1 fruit fly cellular context compared by ENCODE assay signal in genomic region chrX:7204183-7204582, dm6.
A peak's percentile ranks its signal among the peaks of the same experiment; 100 is the strongest.
TF ChIP-seq lines count a peak whose summit lies in the region.

No protein-coding gene starts in this region.

TF ChIP-seq in whole organism, embryonic, 481 proteins besides CTCF, POLR2A, EP300 and RAD21 (continued from another document and continues in another):
- TF ChIP-seq odd (GFP tag; optimal IDR thresholded peaks at IDR 0.05; lab: Kevin White, UChicago): no peak
- no peak for TF ChIP-seq hth (optimal IDR thresholded peaks at IDR 0.05; lab: Kevin White, UChicago)
- TF ChIP-seq zfh1 (GFP tag; IDR thresholded peaks at IDR 0.05; lab: Robert Waterston, UW): no peak
- peak; percentile 47 for TF ChIP-seq CG15269 (tag; optimal IDR thresholded peaks at IDR 0.05; lab: Kevin White, UChicago)
- peak; percentile 7; the same call in 1 of the 2 replicates for TF ChIP-seq ro (GFP tag; IDR thresholded peaks at IDR 0.05; lab: Robert Waterston, UW)
- 0 out of 2 replicates have a peak, but pooled peaks have one; percentile 13 for TF ChIP-seq CG32532 (GFP tag; IDR thresholded peaks at IDR 0.05; lab: Robert Waterston, UW)
- no peak for TF ChIP-seq CG13775 (GFP tag; optimal IDR thresholded peaks at IDR 0.05; lab: Kevin White, UChicago)
- no peak for TF ChIP-seq MESR4 (GFP tag; optimal IDR thresholded peaks at IDR 0.05; lab: Kevin White, UChicago)
- TF ChIP-seq twi (tag; optimal IDR thresholded peaks at IDR 0.05; lab: Kevin White, UChicago): peak; percentile 21
- TF ChIP-seq CG3065 (GFP tag; optimal IDR thresholded peaks at IDR 0.05; lab: Kevin White, UChicago): no peak
- TF ChIP-seq sens (GFP tag; lab: Kevin White, UChicago): peak; percentile 76
- 0 out of 2 replicates have a peak, but pooled peaks have one; percentile 11 for TF ChIP-seq E2f1 (GFP tag; IDR thresholded peaks at IDR 0.05; lab: Robert Waterston, UW)
- no peak for TF ChIP-seq da (GFP tag; optimal IDR thresholded peaks at IDR 0.05; lab: Kevin White, UChicago)
- no peak for TF ChIP-seq CG7357 (GFP tag; IDR thresholded peaks at IDR 0.05; lab: Robert Waterston, UW)
- no peak for TF ChIP-seq CG33213 (GFP tag; optimal IDR thresholded peaks at IDR 0.05; lab: Kevin White, UChicago)
- TF ChIP-seq Lpt (GFP tag; optimal IDR thresholded peaks at IDR 0.05; lab: Kevin White, UChicago): no peak
- TF ChIP-seq esg (GFP tag; conservative IDR thresholded peaks at IDR 0.05; lab: Robert Waterston, UW): peak; percentile 36; the same call in 1 of the 2 replicates
- no peak for TF ChIP-seq Sin3A (optimal IDR thresholded peaks at IDR 0.05; lab: Kevin White, UChicago)
- no peak for TF ChIP-seq Opbp (GFP tag; IDR thresholded peaks at IDR 0.05; lab: Robert Waterston, UW; ENCODE audit: partially characterized antibody)
- TF ChIP-seq gfzf (GFP tag; optimal IDR thresholded peaks at IDR 0.05; lab: Kevin White, UChicago): no peak
- TF ChIP-seq Dip2 (GFP tag; IDR thresholded peaks at IDR 0.05; lab: Robert Waterston, UW): no peak
- TF ChIP-seq YL-1 (GFP tag; optimal IDR thresholded peaks at IDR 0.05; lab: Kevin White, UChicago): no peak
- no peak for TF ChIP-seq prd (optimal IDR thresholded peaks at IDR 0.05; lab: Kevin White, UChicago)
- TF ChIP-seq prd (GFP tag; IDR thresholded peaks at IDR 0.05; lab: Robert Waterston, UW): peak; percentile 41; the same call in 1 of the 3 replicates
- TF ChIP-seq CG18619 (GFP tag; optimal IDR thresholded peaks at IDR 0.05; lab: Kevin White, UChicago): peak; percentile 7
- no peak for TF ChIP-seq CG13123 (GFP tag; optimal IDR thresholded peaks at IDR 0.05; lab: Kevin White, UChicago)
- no peak for TF ChIP-seq ems (GFP tag; optimal IDR thresholded peaks at IDR 0.05; lab: Kevin White, UChicago)
- TF ChIP-seq CG10366 (GFP tag; IDR thresholded peaks at IDR 0.05; lab: Robert Waterston, UW): 0 out of 2 replicates have a peak, but pooled peaks have one; percentile 21
- peak; percentile 35 for TF ChIP-seq CG12659 (GFP tag; optimal IDR thresholded peaks at IDR 0.05; lab: Kevin White, UChicago)
- TF ChIP-seq trh (GFP tag; optimal IDR thresholded peaks at IDR 0.05; lab: Kevin White, UChicago): no peak
- no peak for TF ChIP-seq her (GFP tag; optimal IDR thresholded peaks at IDR 0.05; lab: Kevin White, UChicago)
- TF ChIP-seq BtbVII (GFP tag; optimal IDR thresholded peaks at IDR 0.05; lab: Kevin White, UChicago): no peak
- no peak for TF ChIP-seq lov (optimal IDR thresholded peaks at IDR 0.05; lab: Kevin White, UChicago)
- no peak for TF ChIP-seq lov (GFP tag; IDR thresholded peaks at IDR 0.05; lab: Robert Waterston, UW)
- TF ChIP-seq br (optimal IDR thresholded peaks at IDR 0.05; lab: Kevin White, UChicago): no peak
- TF ChIP-seq tx (GFP tag; optimal IDR thresholded peaks at IDR 0.05; lab: Kevin White, UChicago): no peak
- TF ChIP-seq Dip3 (GFP tag; optimal IDR thresholded peaks at IDR 0.05; lab: Kevin White, UChicago): no peak
- no peak for TF ChIP-seq Ets65A (GFP tag; lab: Kevin White, UChicago)
- no peak for TF ChIP-seq Aef1 (GFP tag; IDR thresholded peaks at IDR 0.05; lab: Robert Waterston, UW)
- TF ChIP-seq CG10979 (tag; optimal IDR thresholded peaks at IDR 0.05; lab: Kevin White, UChicago): peak; percentile 81
- no peak for TF ChIP-seq ranshi (GFP tag; IDR thresholded peaks at IDR 0.05; lab: Robert Waterston, UW)
- TF ChIP-seq CG11696 (GFP tag; IDR thresholded peaks at IDR 0.05; lab: Robert Waterston, UW): no peak
- TF ChIP-seq hb (GFP tag; IDR thresholded peaks at IDR 0.05; lab: Robert Waterston, UW; ENCODE audit: partially characterized antibody): no peak
- no peak for TF ChIP-seq B-H2 (GFP tag; optimal IDR thresholded peaks at IDR 0.05; lab: Kevin White, UChicago)
- no peak for TF ChIP-seq CG14014 (GFP tag; IDR thresholded peaks at IDR 0.05; lab: Robert Waterston, UW)
- TF ChIP-seq fd96Cb (tag; optimal IDR thresholded peaks at IDR 0.05; lab: Kevin White, UChicago): peak; percentile 73
- no peak for TF ChIP-seq ftz-f1 (GFP tag; optimal IDR thresholded peaks at IDR 0.05; lab: Kevin White, UChicago)
- TF ChIP-seq klu (GFP tag; IDR thresholded peaks at IDR 0.05; lab: Robert Waterston, UW): no peak
- no peak for TF ChIP-seq Gsc (GFP tag; IDR thresholded peaks at IDR 0.05; lab: Robert Waterston, UW)
- TF ChIP-seq gsb (GFP tag; IDR thresholded peaks at IDR 0.05; lab: Robert Waterston, UW): no peak
- no peak for TF ChIP-seq pan (optimal IDR thresholded peaks at IDR 0.05; lab: Kevin White, UChicago)
- no peak for TF ChIP-seq pan (GFP tag; optimal IDR thresholded peaks at IDR 0.05 in 1 of 2, IDR thresholded peaks at IDR 0.05 in 1 of 2)
- no peak for TF ChIP-seq Rx (GFP tag; IDR thresholded peaks at IDR 0.05; lab: Robert Waterston, UW)
- peak; percentile 1 for TF ChIP-seq CG16815 (GFP tag; optimal IDR thresholded peaks at IDR 0.05; lab: Kevin White, UChicago)
- TF ChIP-seq CG34224 (GFP tag; IDR thresholded peaks at IDR 0.05; lab: Robert Waterston, UW; ENCODE audit: partially characterized antibody): no peak
- peak; percentile 25 for TF ChIP-seq tio (GFP tag; optimal IDR thresholded peaks at IDR 0.05; lab: Kevin White, UChicago)
- TF ChIP-seq vnd (GFP tag; IDR thresholded peaks at IDR 0.05; lab: Robert Waterston, UW; ENCODE audit: partially characterized antibody): no peak
- no peak for TF ChIP-seq CG12744 (GFP tag; optimal IDR thresholded peaks at IDR 0.05; lab: Kevin White, UChicago)
- TF ChIP-seq GATAe (GFP tag; conservative IDR thresholded peaks at IDR 0.05; lab: Robert Waterston, UW): no peak
- TF ChIP-seq mirr (GFP tag; optimal IDR thresholded peaks at IDR 0.05; lab: Kevin White, UChicago): no peak
- peak; percentile 80 for TF ChIP-seq dmrt99B (tag; optimal IDR thresholded peaks at IDR 0.05; lab: Kevin White, UChicago)
- TF ChIP-seq CG11560 (tag; IDR thresholded peaks at IDR 0.05; lab: Robert Waterston, UW): no peak
- no peak for TF ChIP-seq eve (GFP tag; optimal IDR thresholded peaks at IDR 0.05; lab: Kevin White, UChicago)
- no peak for TF ChIP-seq sug (tag; optimal IDR thresholded peaks at IDR 0.05; lab: Kevin White, UChicago)
- no peak for TF ChIP-seq dati (GFP tag; IDR thresholded peaks at IDR 0.05; lab: Robert Waterston, UW)
- TF ChIP-seq Taf1 (GFP tag; IDR thresholded peaks at IDR 0.05; lab: Robert Waterston, UW): no peak
- TF ChIP-seq Scr (GFP tag; IDR thresholded peaks at IDR 0.05; lab: Robert Waterston, UW; ENCODE audit: partially characterized antibody): no peak
- TF ChIP-seq CG6683 (GFP tag; optimal IDR thresholded peaks at IDR 0.05; lab: Kevin White, UChicago): no peak
- TF ChIP-seq unc-4 (GFP tag; IDR thresholded peaks at IDR 0.05; lab: Robert Waterston, UW; ENCODE audit: partially characterized antibody): no peak
- peak in 1 of 3 experiments; percentile 76 for TF ChIP-seq lola (GFP tag; optimal IDR thresholded peaks at IDR 0.05; lab: Kevin White, UChicago)
- no peak for TF ChIP-seq hbn (GFP tag; IDR thresholded peaks at IDR 0.05; lab: Robert Waterston, UW; ENCODE audit: partially characterized antibody)
- no peak for TF ChIP-seq ap (GFP tag; IDR thresholded peaks at IDR 0.05; lab: Robert Waterston, UW)
- TF ChIP-seq CG9215 (GFP tag; IDR thresholded peaks at IDR 0.05; lab: Robert Waterston, UW): no peak
- TF ChIP-seq tup (GFP tag; optimal IDR thresholded peaks at IDR 0.05; lab: Kevin White, UChicago): no peak
- peak; percentile 50 for TF ChIP-seq nerfin-1 (tag; optimal IDR thresholded peaks at IDR 0.05; lab: Kevin White, UChicago)
- TF ChIP-seq ham (GFP tag; IDR thresholded peaks at IDR 0.05; lab: Robert Waterston, UW): no peak
- no peak for TF ChIP-seq CG17802 (tag; optimal IDR thresholded peaks at IDR 0.05; lab: Kevin White, UChicago)
- TF ChIP-seq CG13424 (tag; optimal IDR thresholded peaks at IDR 0.05; lab: Kevin White, UChicago): peak; percentile 78
- TF ChIP-seq Doc2 (GFP tag; IDR thresholded peaks at IDR 0.05; lab: Robert Waterston, UW): no peak
- peak; percentile 21 for TF ChIP-seq Abd-B (GFP tag; optimal IDR thresholded peaks at IDR 0.05; lab: Kevin White, UChicago)
- TF ChIP-seq Nf-YC (tag; optimal IDR thresholded peaks at IDR 0.05; lab: Kevin White, UChicago): no peak
- TF ChIP-seq repo (GFP tag; optimal IDR thresholded peaks at IDR 0.05; lab: Kevin White, UChicago): no peak
- TF ChIP-seq CG6791 (GFP tag; IDR thresholded peaks at IDR 0.05; lab: Robert Waterston, UW; ENCODE audit: partially characterized antibody): no peak
- peak; percentile 48 for TF ChIP-seq CG33557 (GFP tag; optimal IDR thresholded peaks at IDR 0.05; lab: Kevin White, UChicago)
- TF ChIP-seq CG11723 (GFP tag; optimal IDR thresholded peaks at IDR 0.05; lab: Kevin White, UChicago): no peak
- TF ChIP-seq H15 (GFP tag; IDR thresholded peaks at IDR 0.05; lab: Robert Waterston, UW): no peak
- TF ChIP-seq CG5180 (GFP tag; optimal IDR thresholded peaks at IDR 0.05; lab: Kevin White, UChicago): no peak
- TF ChIP-seq Fer3 (tag; optimal IDR thresholded peaks at IDR 0.05; lab: Kevin White, UChicago): peak; percentile 6
- TF ChIP-seq CG9609 (GFP tag; optimal IDR thresholded peaks at IDR 0.05; lab: Kevin White, UChicago): no peak
- TF ChIP-seq Dll (GFP tag; IDR thresholded peaks at IDR 0.05; lab: Robert Waterston, UW; ENCODE audit: partially characterized antibody): no peak
- no peak for TF ChIP-seq Myb (GFP tag; optimal IDR thresholded peaks at IDR 0.05; lab: Kevin White, UChicago)
- TF ChIP-seq p53 (GFP tag; optimal IDR thresholded peaks at IDR 0.05; lab: Kevin White, UChicago): no peak
- peak; percentile 86 for TF ChIP-seq Ssrp (tag; optimal IDR thresholded peaks at IDR 0.05; lab: Kevin White, UChicago)
- TF ChIP-seq CG8924 (tag; optimal IDR thresholded peaks at IDR 0.05; lab: Kevin White, UChicago): peak; percentile 75
- TF ChIP-seq CG8765 (GFP tag; IDR thresholded peaks at IDR 0.05; lab: Robert Waterston, UW): no peak
- TF ChIP-seq crc (GFP tag; optimal IDR thresholded peaks at IDR 0.05; lab: Kevin White, UChicago): no peak
- TF ChIP-seq Oli (tag; optimal IDR thresholded peaks at IDR 0.05; lab: Kevin White, UChicago): peak; percentile 66
- no peak for TF ChIP-seq cad (GFP tag; optimal IDR thresholded peaks at IDR 0.05; lab: Kevin White, UChicago)
- no peak for TF ChIP-seq cato (GFP tag; optimal IDR thresholded peaks at IDR 0.05; lab: Kevin White, UChicago; ENCODE audit: borderline replicate concordance)
- no peak for TF ChIP-seq CG15696 (tag; optimal IDR thresholded peaks at IDR 0.05; lab: Kevin White, UChicago)
- TF ChIP-seq CG9817 (tag; optimal IDR thresholded peaks at IDR 0.05; lab: Kevin White, UChicago): no peak
- TF ChIP-seq CG17612 (GFP tag; IDR thresholded peaks at IDR 0.05; lab: Robert Waterston, UW): no peak
- peak; percentile 77 for TF ChIP-seq Sox102F (GFP tag; optimal IDR thresholded peaks at IDR 0.05; lab: Kevin White, UChicago)
- no peak for TF ChIP-seq Elba2 (GFP tag; optimal IDR thresholded peaks at IDR 0.05; lab: Kevin White, UChicago)
- peak; percentile 19; the same call in 1 of the 2 replicates for TF ChIP-seq CG7372 (GFP tag; IDR thresholded peaks at IDR 0.05; lab: Robert Waterston, UW)
- no peak for TF ChIP-seq CG10462 (GFP tag; optimal IDR thresholded peaks at IDR 0.05; lab: Kevin White, UChicago)
- TF ChIP-seq sc (optimal IDR thresholded peaks at IDR 0.05; lab: Kevin White, UChicago): no peak
- TF ChIP-seq sc (GFP tag; optimal IDR thresholded peaks at IDR 0.05; lab: Kevin White, UChicago): peak; percentile 38
- TF ChIP-seq wor (GFP tag; IDR thresholded peaks at IDR 0.05; lab: Robert Waterston, UW): peak; percentile 47; the same call in 1 of the 2 replicates
- TF ChIP-seq CG17186 (GFP tag; optimal IDR thresholded peaks at IDR 0.05; lab: Kevin White, UChicago): no peak
- no peak for TF ChIP-seq Neu2 (GFP tag; optimal IDR thresholded peaks at IDR 0.05; lab: Kevin White, UChicago; ENCODE audit: borderline replicate concordance)
- no peak for TF ChIP-seq Deaf1 (tag; optimal IDR thresholded peaks at IDR 0.05; lab: Kevin White, UChicago)
- TF ChIP-seq CG32767 (GFP tag; IDR thresholded peaks at IDR 0.05; lab: Robert Waterston, UW): no peak
- TF ChIP-seq CrebB (tag; optimal IDR thresholded peaks at IDR 0.05; lab: Kevin White, UChicago): no peak
- no peak for TF ChIP-seq kah (GFP tag; optimal IDR thresholded peaks at IDR 0.05; lab: Kevin White, UChicago)
- no peak for TF ChIP-seq cas (GFP tag; IDR thresholded peaks at IDR 0.05; lab: Robert Waterston, UW)
- TF ChIP-seq Atf3 (GFP tag; optimal IDR thresholded peaks at IDR 0.05; lab: Kevin White, UChicago): no peak
- no peak for TF ChIP-seq hkb (optimal IDR thresholded peaks at IDR 0.05; lab: Kevin White, UChicago)
- no peak for TF ChIP-seq hkb (GFP tag; IDR thresholded peaks at IDR 0.05; lab: Robert Waterston, UW)
- no peak for TF ChIP-seq pho (GFP tag; optimal IDR thresholded peaks at IDR 0.05; lab: Kevin White, UChicago)
- TF ChIP-seq CG34376 (GFP tag; optimal IDR thresholded peaks at IDR 0.05; lab: Kevin White, UChicago): no peak
- no peak for TF ChIP-seq ac (GFP tag; optimal IDR thresholded peaks at IDR 0.05; lab: Kevin White, UChicago)
- TF ChIP-seq croc (GFP tag; conservative IDR thresholded peaks at IDR 0.05; lab: Robert Waterston, UW): peak; percentile 52; the same call in 2 of the 3 replicates
- TF ChIP-seq fd102C (GFP tag; optimal IDR thresholded peaks at IDR 0.05; lab: Kevin White, UChicago): no peak
- peak; percentile 57 for TF ChIP-seq CG3407 (GFP tag; optimal IDR thresholded peaks at IDR 0.05; lab: Kevin White, UChicago)
- TF ChIP-seq Dfd (GFP tag; optimal IDR thresholded peaks at IDR 0.05; lab: Kevin White, UChicago): no peak
- no peak for TF ChIP-seq CG2199 (GFP tag; IDR thresholded peaks at IDR 0.05; lab: Robert Waterston, UW)
- TF ChIP-seq CG14965 (GFP tag; optimal IDR thresholded peaks at IDR 0.05; lab: Kevin White, UChicago; ENCODE audit: borderline replicate concordance): no peak
- no peak for TF ChIP-seq CG4730 (GFP tag; IDR thresholded peaks at IDR 0.05; lab: Robert Waterston, UW)
- TF ChIP-seq disco-r (GFP tag; optimal IDR thresholded peaks at IDR 0.05; lab: Kevin White, UChicago): no peak
- TF ChIP-seq aop (GFP tag; IDR thresholded peaks at IDR 0.05; lab: Robert Waterston, UW): no peak
- TF ChIP-seq CG10565 (GFP tag; optimal IDR thresholded peaks at IDR 0.05; lab: Kevin White, UChicago): no peak
- no peak for TF ChIP-seq wek (GFP tag; optimal IDR thresholded peaks at IDR 0.05; lab: Kevin White, UChicago)
- TF ChIP-seq CG7271 (tag; optimal IDR thresholded peaks at IDR 0.05; lab: Kevin White, UChicago): no peak
- TF ChIP-seq sna (GFP tag; IDR thresholded peaks at IDR 0.05; lab: Robert Waterston, UW; ENCODE audit: partially characterized antibody): no peak
- no peak for TF ChIP-seq CG13894 (tag; optimal IDR thresholded peaks at IDR 0.05; lab: Kevin White, UChicago)
- no peak for TF ChIP-seq Ravus (GFP tag; IDR thresholded peaks at IDR 0.05; lab: Robert Waterston, UW)
